Worm (Caenorhabditis elegans) whole organism, late embryonic: Measurements from ENCODE around the gene F53C3.1.
A peak's percentile ranks its signal among the peaks of the same experiment; 100 is the strongest.

Source experiments
- C08G9.2 ChIP-seq: sonication (generic microtip); optimal IDR thresholded peaks from 2 replicates; lab custom pipeline; 2016; ENCODE audit warnings: mild to moderate bottlenecking, missing genetic modification characterization, moderate library complexity, missing compliant biosample characterization
- C38D4.7 ChIP-seq: fragments of 200-800 bp; sonication (Bioruptor generic); optimal IDR thresholded peaks from 2 replicates; lab custom pipeline; 2018; ENCODE audit warnings: mild to moderate bottlenecking, missing genetic modification characterization, moderate library complexity, missing compliant biosample characterization
- F13H6.1 ChIP-seq: sonication (generic microtip); optimal IDR thresholded peaks from 2 replicates; lab custom pipeline; 2016; ENCODE audit warnings: missing genetic modification characterization, missing compliant biosample characterization
- K02D7.2 ChIP-seq: sonication (generic microtip); optimal IDR thresholded peaks from 2 replicates; lab custom pipeline; 2017; ENCODE audit warnings: mild to moderate bottlenecking, missing genetic modification characterization, missing compliant biosample characterization
- K09A11.1 ChIP-seq: sonication (generic microtip); optimal IDR thresholded peaks from 2 replicates; lab custom pipeline; 2017; ENCODE audit warnings: antibody characterized with exemption, mild to moderate bottlenecking, missing genetic modification characterization, missing compliant biosample characterization; ENCODE audit not compliant: insufficient read depth
- T23F11.4 ChIP-seq: fragments of 200-800 bp; sonication (Bioruptor generic); optimal IDR thresholded peaks from 2 replicates; lab custom pipeline; 2018; ENCODE audit warnings: mild to moderate bottlenecking, missing genetic modification characterization, missing compliant biosample characterization
- ahr-1 ChIP-seq: sonication (generic microtip); optimal IDR thresholded peaks from 2 replicates; lab custom pipeline; 2016; ENCODE audit warnings: missing genetic modification characterization, missing compliant biosample characterization
- ceh-22 ChIP-seq: sonication (generic microtip); optimal IDR thresholded peaks from 2 replicates; lab custom pipeline; 2017; ENCODE audit warnings: missing biosample characterization, missing genetic modification characterization
- ceh-30 ChIP-seq: fragments of 150-350 bp; optimal IDR thresholded peaks from 2 replicates; lab custom pipeline; 2014; ENCODE audit warnings: missing biosample characterization, missing genetic modification characterization
- ceh-31 ChIP-seq: sonication (generic microtip); optimal IDR thresholded peaks from 2 replicates; lab custom pipeline; 2016; ENCODE audit warnings: missing genetic modification characterization, missing compliant biosample characterization
- ceh-34 ChIP-seq: sonication (generic microtip); optimal IDR thresholded peaks from 2 replicates; lab custom pipeline; 2016; ENCODE audit warnings: mild to moderate bottlenecking, missing genetic modification characterization, missing compliant biosample characterization
- ceh-48 ChIP-seq: sonication (generic microtip); optimal IDR thresholded peaks from 2 replicates; lab custom pipeline; 2016; ENCODE audit warnings: missing genetic modification characterization, inconsistent platforms, missing compliant biosample characterization
- ceh-9 ChIP-seq: sonication (generic microtip); optimal IDR thresholded peaks from 2 replicates; lab custom pipeline; 2016; ENCODE audit warnings: mild to moderate bottlenecking, missing genetic modification characterization, inconsistent platforms, missing compliant biosample characterization
- elt-2 ChIP-seq: sonication (generic microtip); optimal IDR thresholded peaks from 2 replicates; lab custom pipeline; 2016; ENCODE audit warnings: missing genetic modification reagents, missing genetic modification characterization, missing compliant biosample characterization
- elt-4 ChIP-seq: sonication (generic microtip); optimal IDR thresholded peaks from 2 replicates; lab custom pipeline; 2016; ENCODE audit warnings: missing genetic modification characterization, missing compliant biosample characterization
- ets-4 ChIP-seq: sonication (generic microtip); optimal IDR thresholded peaks from 2 replicates; lab custom pipeline; 2016; ENCODE audit warnings: missing genetic modification characterization, missing compliant biosample characterization
- fax-1 ChIP-seq: sonication (generic microtip); optimal IDR thresholded peaks from 2 replicates; lab custom pipeline; 2016; ENCODE audit warnings: missing genotype, missing genetic modification characterization, missing compliant biosample characterization
- fkh-6 ChIP-seq: sonication (generic microtip); optimal IDR thresholded peaks from 2 replicates; lab custom pipeline; 2016; ENCODE audit warnings: missing genetic modification characterization, missing compliant biosample characterization
- hlh-15 ChIP-seq: sonication (generic microtip); optimal IDR thresholded peaks from 2 replicates; lab custom pipeline; 2016; ENCODE audit warnings: missing genetic modification characterization, missing compliant biosample characterization
- hlh-30 ChIP-seq: sonication (generic microtip); optimal IDR thresholded peaks from 2 replicates; lab custom pipeline; 2017; ENCODE audit warnings: antibody characterized with exemption, missing genetic modification characterization, missing compliant biosample characterization; ENCODE audit not compliant: insufficient read depth
- hlh-6 ChIP-seq: sonication (generic microtip); optimal IDR thresholded peaks from 2 replicates; lab custom pipeline; 2016; ENCODE audit warnings: missing genotype, missing genetic modification characterization, missing compliant biosample characterization
- hlh-8 ChIP-seq: sonication (generic microtip); optimal IDR thresholded peaks from 2 replicates; lab custom pipeline; 2016; ENCODE audit warnings: missing genotype, missing genetic modification characterization, missing compliant biosample characterization
- lim-6 ChIP-seq: sonication (generic microtip); optimal IDR thresholded peaks from 2 replicates; lab custom pipeline; 2016; ENCODE audit warnings: missing genetic modification characterization, missing compliant biosample characterization
- nfya-1 ChIP-seq: sonication (generic microtip); optimal IDR thresholded peaks from 2 replicates; lab custom pipeline; 2017; ENCODE audit warnings: missing genetic modification characterization, mild to moderate bottlenecking, missing compliant biosample characterization, antibody characterized with exemption, moderate library complexity
- nhr-11 ChIP-seq: fragments of 150-350 bp; optimal IDR thresholded peaks from 2 replicates; lab custom pipeline; 2014; ENCODE audit warnings: missing biosample characterization, missing genetic modification characterization
- nhr-232 ChIP-seq: sonication (generic microtip); optimal IDR thresholded peaks from 2 replicates; lab custom pipeline; 2016; ENCODE audit warnings: missing genetic modification characterization, missing compliant biosample characterization
- npax-4 ChIP-seq: sonication (generic microtip); optimal IDR thresholded peaks from 2 replicates; lab custom pipeline; 2016; ENCODE audit warnings: missing genetic modification characterization, missing compliant biosample characterization
- odd-2 ChIP-seq: sonication (generic microtip); optimal IDR thresholded peaks from 2 replicates; lab custom pipeline; 2017; ENCODE audit warnings: antibody characterized with exemption, mild to moderate bottlenecking, missing genetic modification characterization, missing compliant biosample characterization
- pag-3 ChIP-seq: sonication (generic microtip); optimal IDR thresholded peaks from 2 replicates; lab custom pipeline; 2016; ENCODE audit warnings: missing compliant biosample characterization, missing genetic modification characterization, borderline replicate concordance
- pax-1 ChIP-seq: fragments of 150-350 bp; optimal IDR thresholded peaks from 2 replicates; lab custom pipeline; 2014; ENCODE audit warnings: missing biosample characterization, missing genetic modification characterization
- pqm-1 ChIP-seq: sonication (generic microtip); optimal IDR thresholded peaks from 2 replicates; lab custom pipeline; 2016; ENCODE audit warnings: missing genetic modification characterization, missing compliant biosample characterization
- ref-2 ChIP-seq: sonication (generic microtip); optimal IDR thresholded peaks from 2 replicates; lab custom pipeline; 2016; ENCODE audit warnings: missing genetic modification characterization, missing compliant biosample characterization
- sdc-2 ChIP-seq: sonication (generic microtip); optimal IDR thresholded peaks from 2 replicates; lab custom pipeline; 2016; ENCODE audit warnings: missing genotype, missing genetic modification characterization, missing compliant biosample characterization
- sox-2 ChIP-seq: fragments of 200-800 bp; sonication (Bioruptor generic); IDR thresholded peaks from 2 replicates; pipeline ENCODE4 v1.3.6; 2022; ENCODE audit warnings: missing genetic modification reagents, missing genetic modification characterization, missing compliant biosample characterization
- sox-4 ChIP-seq: sonication (generic microtip); optimal IDR thresholded peaks from 2 replicates; lab custom pipeline; 2017; ENCODE audit warnings: mild to moderate bottlenecking, missing genetic modification characterization, inconsistent platforms, missing compliant biosample characterization
- tbx-2 ChIP-seq: sonication (generic microtip); optimal IDR thresholded peaks from 2 replicates; lab custom pipeline; 2016; ENCODE audit warnings: missing genetic modification characterization, missing compliant biosample characterization
- unc-42 ChIP-seq: sonication (generic microtip); optimal IDR thresholded peaks from 2 replicates; lab custom pipeline; 2016; ENCODE audit warnings: missing genotype, missing genetic modification characterization, missing compliant biosample characterization
- unc-55 ChIP-seq: sonication (generic microtip); optimal IDR thresholded peaks from 2 replicates; lab custom pipeline; 2017; ENCODE audit warnings: missing biosample characterization, missing genetic modification reagents, missing genetic modification characterization

Gene F53C3.1

DNA sequence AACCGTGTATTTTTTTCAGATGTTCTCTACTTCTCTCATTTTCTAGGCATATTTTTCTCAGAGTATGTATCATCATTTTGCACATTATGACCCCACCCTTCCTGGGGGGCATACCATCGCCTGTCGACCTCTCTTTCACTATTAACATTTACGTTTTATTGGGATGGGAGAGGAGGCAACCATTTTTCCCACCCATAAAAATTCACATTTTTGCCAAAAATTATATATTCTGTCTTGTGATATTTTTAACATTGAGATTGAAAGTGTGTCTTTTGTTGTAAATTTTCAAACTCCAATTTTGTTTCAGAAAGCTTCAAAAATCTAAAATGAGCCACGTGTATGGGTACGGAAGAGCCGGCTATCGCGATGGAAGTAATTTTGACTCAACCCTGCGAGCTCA lies 17.1 kb upstream of the F53C3.1 start, which contains the start of gene F53C3.7:
Gene F53C3.7, plus strand, starts transcription at position 301 of the 400 bp plus-strand sequence.
- TF ChIP-seq F13H6.1, result no peak
- TF ChIP-seq K02D7.2 (tag; lab: Kevin White, UChicago), result no peak
- TF ChIP-seq hlh-6 (tag; lab: Kevin White, UChicago), result no peak
- no peak for TF ChIP-seq ceh-22 (tag; lab: Kevin White, UChicago)
- TF ChIP-seq nhr-11 (tag; lab: Kevin White, UChicago), result no peak
- no peak for TF ChIP-seq pag-3 (tag; lab: Kevin White, UChicago)
- no peak for TF ChIP-seq T23F11.4 (GFP tag; lab: Kevin White, UChicago)
- no peak for TF ChIP-seq lim-6 (tag; lab: Kevin White, UChicago)
- TF ChIP-seq ref-2 (tag; lab: Kevin White, UChicago), result no peak
- TF ChIP-seq ceh-30, result no peak
- TF ChIP-seq npax-4 (tag; lab: Kevin White, UChicago), result no peak
- TF ChIP-seq C08G9.2 (tag; lab: Kevin White, UChicago), result no peak
- no peak for TF ChIP-seq nhr-232 (tag; lab: Kevin White, UChicago)
- TF ChIP-seq fax-1 (tag; lab: Kevin White, UChicago), result no peak
- TF ChIP-seq hlh-15 (tag; lab: Kevin White, UChicago), result no peak

- TF ChIP-seq hlh-30 (peak; percentile 18), ceh-34 (peak; percentile 16), C08G9.2 (tag; lab: Kevin White, UChicago) (no peak), pax-1 (peak; percentile 19), fkh-6 (tag; lab: Kevin White, UChicago) (no peak), ref-2 (tag; lab: Kevin White, UChicago) (peak; percentile 20), pag-3 (tag; lab: Kevin White, UChicago) (no peak), ceh-9 (no peak), unc-42 (peak; percentile 59), elt-2 (tag; lab: Kevin White, UChicago) (peak; percentile 29), hlh-8 (tag; lab: Kevin White, UChicago) (peak; percentile 20), ceh-48 (tag; lab: Kevin White, UChicago) (peak; percentile 10), ets-4 (tag; lab: Kevin White, UChicago) (peak; percentile 32), sox-2 (peak; percentile 61), ahr-1 (tag; lab: Kevin White, UChicago) (no peak), pqm-1 (tag; lab: Kevin White, UChicago) (no peak), ceh-31 (tag; lab: Kevin White, UChicago) (peak; percentile 59), sox-4 (tag; lab: Kevin White, UChicago) (no peak), odd-2 (no peak), F13H6.1 (peak; percentile 17), nfya-1 (tag; lab: Kevin White, UChicago) (peak; percentile 66), unc-55 (peak; percentile 27)
- TF ChIP-seq, all 69 proteins: peak for 14
Measured at ce11 chrII:3896920-3897319, 14.9 kb upstream of the F53C3.1 start.

DNA sequence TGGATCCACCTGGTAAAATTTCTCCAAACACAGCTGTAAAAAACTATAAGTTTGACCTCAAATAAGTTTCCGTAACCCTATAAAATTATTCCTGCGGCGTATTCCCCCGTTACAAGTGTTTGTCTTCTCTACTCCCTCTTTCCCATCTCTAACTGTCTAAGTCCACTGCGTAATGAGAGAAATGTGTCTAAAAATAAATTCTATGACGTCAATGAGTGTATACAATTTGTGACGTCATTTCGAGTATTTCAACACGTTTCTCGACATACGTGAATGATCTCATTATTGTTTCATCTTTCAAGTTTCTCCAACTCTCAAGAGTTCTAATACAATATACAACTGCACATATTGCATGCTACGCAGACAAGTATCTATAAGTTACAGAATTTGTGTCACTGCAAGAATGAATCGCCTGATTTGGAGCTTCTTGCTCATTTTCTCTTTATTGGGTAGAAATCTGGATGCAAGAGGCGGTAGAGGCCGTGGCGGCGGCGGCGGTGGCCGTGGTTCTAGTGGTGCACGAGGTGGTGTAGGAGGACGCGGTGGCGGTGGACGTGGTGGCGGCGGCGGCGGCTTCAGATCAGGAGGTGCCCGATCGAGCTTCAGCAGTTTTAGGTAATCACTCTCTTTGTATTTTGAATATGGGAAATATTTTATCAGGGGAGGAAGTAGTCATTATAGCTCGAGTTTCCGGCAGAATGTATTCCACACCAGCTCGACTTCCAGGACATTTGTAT lies 13.9 kb upstream of the F53C3.1 start, which contains the start of gene F53C3.6:
Gene F53C3.6, plus strand, starts transcription at position 385 of the 737 bp plus-strand sequence.
- no peak for TF ChIP-seq K09A11.1 (tag; lab: Kevin White, UChicago)
- TF ChIP-seq unc-42, result peak; percentile 70
- peak; percentile 53 for TF ChIP-seq nfya-1 (tag; lab: Kevin White, UChicago)
- no peak for TF ChIP-seq elt-4 (tag; lab: Kevin White, UChicago)
- TF ChIP-seq sdc-2, result peak; percentile 20
- peak; percentile 15 for TF ChIP-seq unc-55
- TF ChIP-seq tbx-2 (tag; lab: Kevin White, UChicago), result peak; percentile 40
- no peak for TF ChIP-seq C38D4.7
- peak; percentile 55 for TF ChIP-seq ceh-31 (tag; lab: Kevin White, UChicago)
